Worm (Caenorhabditis elegans) whole organism, early embryonic: ENCODE results near the gene srx-108.

Source experiments
- B0310.2 ChIP-seq: sonication (generic microtip); optimal IDR thresholded peaks from 2 replicates; lab custom pipeline; 2016; ENCODE audit warnings: mild to moderate bottlenecking, missing genetic modification characterization, missing compliant biosample characterization
- F13C5.2 ChIP-seq: sonication (generic microtip); optimal IDR thresholded peaks from 2 replicates; lab custom pipeline; 2017; ENCODE audit warnings: mild to moderate bottlenecking, missing genetic modification characterization, inconsistent platforms, missing compliant biosample characterization
- aly-1 ChIP-seq: sonication (generic microtip); optimal IDR thresholded peaks from 2 replicates; lab custom pipeline; 2016; ENCODE audit warnings: missing genetic modification characterization, missing compliant biosample characterization
- ama-1 ChIP-seq: fragments of 150-350 bp; optimal IDR thresholded peaks from 2 replicates; lab custom pipeline; 2014
- ceh-13 ChIP-seq: fragments of 200-800 bp; sonication (Bioruptor generic); optimal IDR thresholded peaks from 2 replicates; lab custom pipeline; 2018; ENCODE audit warnings: mild to moderate bottlenecking, missing genetic modification characterization, missing compliant biosample characterization
- ceh-36 ChIP-seq: sonication (generic microtip); optimal IDR thresholded peaks from 2 replicates; lab custom pipeline; 2016; ENCODE audit warnings: missing genetic modification characterization, inconsistent platforms, missing compliant biosample characterization
- ets-7 ChIP-seq: sonication (generic microtip); optimal IDR thresholded peaks from 2 replicates; lab custom pipeline; 2016; ENCODE audit warnings: missing genotype, missing genetic modification characterization, missing compliant biosample characterization
- flt-1 ChIP-seq: fragments of 200-800 bp; sonication (Bioruptor generic); IDR thresholded peaks from 2 replicates; pipeline ENCODE4 v1.3.6; 2022; ENCODE audit warnings: missing genetic modification characterization, missing compliant biosample characterization
- hmbx-1 ChIP-seq: sonication (generic microtip); optimal IDR thresholded peaks from 2 replicates; lab custom pipeline; 2016; ENCODE audit warnings: mild to moderate bottlenecking, missing genetic modification characterization, missing compliant biosample characterization
- hmg-4 ChIP-seq: fragments of 200-800 bp; sonication (Bioruptor generic); optimal IDR thresholded peaks from 2 replicates; lab custom pipeline; 2018; ENCODE audit warnings: mild to moderate bottlenecking, missing genetic modification characterization, missing compliant biosample characterization
- hnd-1 ChIP-seq: sonication (generic microtip); optimal IDR thresholded peaks from 2 replicates; lab custom pipeline; 2016; ENCODE audit warnings: missing genetic modification characterization, missing compliant biosample characterization
- pes-1 ChIP-seq: fragments of 200-800 bp; sonication (Bioruptor generic); IDR thresholded peaks from 2 replicates; pipeline ENCODE4 v1.3.6; 2022; ENCODE audit warnings: missing genetic modification reagents, missing genetic modification characterization, missing compliant biosample characterization
- scrt-1 ChIP-seq: fragments of 200-800 bp; sonication (Bioruptor generic); IDR thresholded peaks from 2 replicates; pipeline ENCODE4 v1.3.6; 2022; ENCODE audit warnings: missing genetic modification characterization, missing compliant biosample characterization
- sea-1 ChIP-seq: fragments of 200-800 bp; sonication (Bioruptor generic); conservative IDR thresholded peaks from 2 replicates; pipeline ENCODE4 v1.3.6; 2022; ENCODE audit warnings: missing genetic modification characterization, missing compliant biosample characterization
- tbx-11 ChIP-seq: fragments of 200-800 bp; sonication (Bioruptor generic); IDR thresholded peaks from 2 replicates; pipeline ENCODE4 v1.3.6; 2022; ENCODE audit warnings: missing genetic modification characterization, missing compliant biosample characterization
- tbx-37 ChIP-seq: fragments of 200-800 bp; sonication (Bioruptor generic); conservative IDR thresholded peaks from 2 replicates; pipeline ENCODE4 v1.3.6; 2022; ENCODE audit warnings: missing genetic modification reagents, missing genetic modification characterization, missing compliant biosample characterization
- tra-4 ChIP-seq: sonication (generic microtip); optimal IDR thresholded peaks from 2 replicates; lab custom pipeline; 2017; ENCODE audit warnings: missing genetic modification characterization, missing compliant biosample characterization

The srx-108 gene

DNA sequence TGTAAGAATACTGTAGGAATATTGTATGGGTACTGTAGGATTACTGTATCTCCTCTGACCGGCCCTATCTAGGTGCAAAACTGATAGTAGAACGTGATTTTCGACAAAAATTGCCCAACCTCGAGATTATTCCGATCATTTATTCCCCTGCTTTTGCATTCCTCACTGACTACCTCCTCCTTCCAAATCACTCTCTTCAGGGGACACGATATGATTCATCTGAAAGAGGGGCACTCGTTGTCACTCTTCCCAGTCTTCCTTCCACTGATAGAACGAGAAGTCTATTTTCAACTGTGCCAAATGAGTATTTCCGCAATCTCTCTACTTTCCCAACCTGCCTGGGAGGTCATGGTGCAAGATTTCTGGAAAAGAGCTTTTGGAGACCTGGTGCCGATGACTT lies 34.2 kb downstream of the srx-108 start, which contains the start of gene F12E12.2:
Gene F12E12.2, plus strand, starts transcription at position 301 of the 400 bp plus-strand sequence.
- TF ChIP-seq tbx-37 (GFP tag; lab: Robert Waterston, UW) (no peak), flt-1 (GFP tag; lab: Robert Waterston, UW) (no peak), pes-1 (no peak), ama-1 (lab: Kevin White, UChicago) (no peak), sea-1 (GFP tag; lab: Robert Waterston, UW) (no peak), ceh-13 (GFP tag; lab: Kevin White, UChicago) (no peak)

DNA sequence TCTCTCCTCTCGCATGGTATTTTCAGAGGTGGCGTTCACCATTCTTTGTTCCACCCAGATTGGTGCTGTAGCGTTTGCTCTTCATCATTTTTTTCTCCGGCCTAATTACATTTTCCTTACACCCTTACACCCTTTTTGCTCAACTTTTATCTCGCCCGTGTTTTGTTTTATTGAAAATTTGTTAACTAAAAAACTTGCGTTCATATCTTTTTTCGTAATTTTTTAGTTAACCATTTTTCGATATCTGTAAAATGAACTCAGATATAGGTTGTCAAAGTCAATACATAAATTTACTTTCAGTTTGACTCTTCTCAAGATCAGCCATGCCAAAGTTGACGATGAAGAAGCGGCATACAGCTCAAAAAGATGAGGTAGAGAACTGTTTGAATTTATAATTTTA lies 36.2 kb downstream of the srx-108 start, which contains the start of gene F12E12.1:
Gene F12E12.1, plus strand, starts transcription at position 301 of the 400 bp plus-strand sequence.
- TF ChIP-seq B0310.2 (no peak), ceh-13 (GFP tag; lab: Kevin White, UChicago) (no peak), tra-4 (tag; lab: Kevin White, UChicago) (no peak), aly-1 (tag; lab: Kevin White, UChicago) (no peak), flt-1 (GFP tag; lab: Robert Waterston, UW) (no peak), tbx-37 (GFP tag; lab: Robert Waterston, UW) (no peak), hmbx-1 (tag; lab: Kevin White, UChicago) (no peak), tbx-11 (GFP tag; lab: Robert Waterston, UW) (no peak), scrt-1 (GFP tag; lab: Robert Waterston, UW) (no peak), sea-1 (GFP tag; lab: Robert Waterston, UW) (no peak), hnd-1 (tag; lab: Kevin White, UChicago) (no peak)

DNA sequence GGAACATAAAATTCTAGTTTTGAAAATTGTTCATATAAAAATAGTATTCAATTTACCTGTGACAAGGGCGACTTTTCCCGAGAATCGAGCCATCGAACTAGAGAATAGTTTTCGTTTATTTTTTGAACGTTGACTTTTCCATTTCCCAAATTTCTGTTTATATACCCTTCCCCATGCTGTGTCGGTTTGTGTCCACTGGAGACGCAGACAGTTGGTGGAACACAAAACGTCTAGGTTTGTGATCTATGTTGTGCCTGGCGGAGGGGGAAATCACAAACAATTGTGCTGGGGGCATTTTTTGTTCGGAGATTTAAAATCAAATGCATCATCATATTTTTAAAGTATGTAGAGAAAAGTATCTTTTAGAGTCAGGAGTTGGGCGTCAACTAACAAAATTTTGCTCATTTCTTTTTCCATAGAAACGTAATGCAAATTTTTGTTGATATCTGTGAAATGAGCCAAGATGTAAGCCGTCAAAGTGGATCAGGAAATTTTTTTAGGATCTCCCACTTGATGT lies 38.3 kb downstream of the srx-108 start, which contains the start of gene nta-1:
Gene nta-1, minus strand, starts transcription at position 131 of the 517 bp plus-strand sequence.
- no peak for TF ChIP-seq hmbx-1 (tag; lab: Kevin White, UChicago)
- TF ChIP-seq B0310.2, result no peak
- no peak for TF ChIP-seq ama-1 (lab: Kevin White, UChicago)
- TF ChIP-seq tra-4 (tag; lab: Kevin White, UChicago), result no peak
- TF ChIP-seq hmg-4 (GFP tag; lab: Kevin White, UChicago), result no peak
- no peak for TF ChIP-seq tbx-37 (GFP tag; lab: Robert Waterston, UW)

DNA sequence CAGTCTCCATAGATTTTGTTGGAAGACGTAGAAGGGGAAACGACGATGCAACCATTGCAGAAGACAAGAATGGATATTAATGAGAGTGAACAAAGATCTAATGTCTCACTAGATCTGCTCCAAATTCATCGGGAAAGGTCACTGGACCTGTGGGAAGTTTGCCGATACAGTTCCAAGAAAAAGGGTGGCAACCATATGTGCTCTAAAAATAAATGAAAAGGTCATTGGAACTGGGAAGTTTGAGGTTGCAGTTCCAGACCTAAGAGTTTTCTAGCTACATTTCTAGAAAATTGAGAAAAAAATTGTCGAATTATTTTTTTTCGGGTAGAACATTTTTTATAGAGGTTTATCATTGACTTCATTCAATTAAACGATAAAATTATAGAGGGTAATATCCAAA lies 42.0 kb downstream of the srx-108 start, which contains the start of gene fbxb-92:
Gene fbxb-92, minus strand, starts transcription at position 101 of the 400 bp plus-strand sequence.
- TF ChIP-seq pes-1 (no peak), hnd-1 (tag; lab: Kevin White, UChicago) (no peak), F13C5.2 (no peak), B0310.2 (no peak)

DNA sequence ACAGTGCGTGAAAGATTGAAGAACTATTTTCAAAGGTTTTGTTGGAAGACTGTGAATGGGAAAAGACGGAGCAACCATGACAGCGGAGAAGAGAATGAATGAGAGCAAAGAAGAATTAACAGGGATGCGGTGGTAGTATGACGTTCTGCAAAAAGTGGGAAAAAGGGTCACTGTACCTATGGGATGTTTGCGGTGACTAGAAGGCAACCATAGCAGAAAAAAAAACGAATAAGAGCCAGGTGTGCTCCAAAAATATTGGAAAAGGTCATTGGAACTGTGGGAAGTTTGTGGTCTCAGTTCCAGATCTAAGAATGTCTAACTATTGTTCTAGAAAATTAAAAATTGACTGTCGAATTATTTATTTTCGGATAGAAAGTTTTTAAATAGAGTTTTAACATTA lies 43.3 kb downstream of the srx-108 start, which contains the start of gene fbxb-90:
Gene fbxb-90, minus strand, starts transcription at position 101 of the 400 bp plus-strand sequence.
- TF ChIP-seq hmbx-1 (tag; lab: Kevin White, UChicago), result no peak
- no peak for TF ChIP-seq pes-1
- no peak for TF ChIP-seq sea-1 (GFP tag; lab: Robert Waterston, UW)
- no peak for TF ChIP-seq ceh-36 (tag; lab: Kevin White, UChicago)
- no peak for TF ChIP-seq ets-7 (tag; lab: Kevin White, UChicago)
- no peak for TF ChIP-seq tra-4 (tag; lab: Kevin White, UChicago)
- TF ChIP-seq ama-1 (lab: Kevin White, UChicago), result no peak
- no peak for TF ChIP-seq scrt-1 (GFP tag; lab: Robert Waterston, UW)

DNA sequence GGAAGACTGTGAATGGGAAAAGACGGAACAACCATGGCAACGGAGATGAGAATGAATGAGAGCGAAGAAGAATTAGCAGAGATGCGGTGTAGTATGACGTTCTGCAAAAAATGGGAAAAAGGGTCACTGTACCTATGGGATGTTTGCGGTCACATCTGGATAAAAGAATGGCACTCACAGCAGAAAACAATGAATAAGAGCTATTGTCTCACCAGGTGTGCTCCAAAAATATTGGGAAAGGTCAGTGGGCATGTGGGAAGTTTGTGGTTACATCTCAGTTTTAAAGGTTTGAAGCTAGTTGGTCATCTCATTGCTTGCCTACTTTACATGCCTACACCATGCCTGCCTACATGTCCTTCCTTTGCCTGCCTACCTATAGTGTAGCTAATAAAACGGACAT lies 45.3 kb downstream of the srx-108 start, which contains the start of gene fbxb-91:
Gene fbxb-91, minus strand, starts transcription at position 101 of the 400 bp plus-strand sequence.
- TF ChIP-seq ets-7 (tag; lab: Kevin White, UChicago) (no peak), hmbx-1 (tag; lab: Kevin White, UChicago) (no peak), hmg-4 (GFP tag; lab: Kevin White, UChicago) (no peak), ceh-13 (GFP tag; lab: Kevin White, UChicago) (no peak), tbx-37 (GFP tag; lab: Robert Waterston, UW) (no peak), tra-4 (tag; lab: Kevin White, UChicago) (no peak), pes-1 (no peak), ceh-36 (tag; lab: Kevin White, UChicago) (no peak), tbx-11 (GFP tag; lab: Robert Waterston, UW) (no peak), F13C5.2 (no peak), aly-1 (tag; lab: Kevin White, UChicago) (no peak), hnd-1 (tag; lab: Kevin White, UChicago) (no peak)

DNA sequence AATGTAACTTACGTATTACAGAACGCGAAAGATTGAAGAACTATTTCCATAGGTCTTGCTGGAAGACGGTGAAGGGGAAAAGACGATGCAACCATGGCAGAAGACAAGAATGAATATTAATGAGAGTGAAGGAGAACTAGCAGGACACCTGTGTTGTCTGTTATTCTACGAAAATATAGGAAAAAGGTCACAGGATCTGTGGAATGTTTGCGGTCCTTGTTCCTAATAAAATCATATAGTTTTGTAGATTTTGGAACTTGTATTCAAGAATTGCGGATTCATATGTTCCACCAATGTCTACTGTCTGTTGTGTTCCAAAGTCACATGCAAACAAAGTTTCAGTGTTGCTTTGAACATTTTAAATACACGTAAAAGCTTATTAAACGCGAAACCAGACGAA lies 46.8 kb downstream of the srx-108 start, which contains the start of gene sdz-11:
Gene sdz-11, minus strand, starts transcription at position 101 of the 400 bp plus-strand sequence.
- no peak for TF ChIP-seq flt-1 (GFP tag; lab: Robert Waterston, UW)
- TF ChIP-seq B0310.2, result no peak
- no peak for TF ChIP-seq ama-1 (lab: Kevin White, UChicago)
- TF ChIP-seq hnd-1 (tag; lab: Kevin White, UChicago), result no peak
- TF ChIP-seq ceh-36 (tag; lab: Kevin White, UChicago), result no peak
- TF ChIP-seq hmg-4 (GFP tag; lab: Kevin White, UChicago), result no peak
- TF ChIP-seq ceh-13 (GFP tag; lab: Kevin White, UChicago), result no peak
- TF ChIP-seq scrt-1 (GFP tag; lab: Robert Waterston, UW), result no peak
- no peak for TF ChIP-seq ets-7 (tag; lab: Kevin White, UChicago)
- TF ChIP-seq sea-1 (GFP tag; lab: Robert Waterston, UW), result no peak
- TF ChIP-seq F13C5.2, result no peak
- no peak for TF ChIP-seq tbx-11 (GFP tag; lab: Robert Waterston, UW)
- TF ChIP-seq tbx-37 (GFP tag; lab: Robert Waterston, UW), result no peak

DNA sequence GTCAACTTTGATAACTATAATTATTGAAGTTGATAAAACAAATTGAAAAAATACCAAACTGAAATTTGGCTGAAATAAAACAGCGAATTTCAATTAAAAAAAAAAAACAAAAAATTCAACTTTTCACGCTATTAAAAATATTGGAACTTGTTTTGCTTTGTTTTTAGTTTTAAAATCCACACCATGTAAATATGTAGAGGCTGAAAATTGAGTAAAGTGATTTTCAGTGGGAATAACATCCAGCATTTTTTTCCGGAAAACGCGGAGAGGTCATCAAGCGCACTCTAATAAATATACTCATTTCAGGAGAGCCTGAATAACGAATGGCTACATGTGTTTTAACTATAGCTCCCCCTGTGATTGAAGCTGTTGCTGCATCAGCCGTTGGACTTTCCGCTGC lies 48.2 kb downstream of the srx-108 start, which contains the start of gene rcd-1:
Gene rcd-1, plus strand, starts transcription at position 301 of the 400 bp plus-strand sequence.
- TF ChIP-seq pes-1 (no peak), sea-1 (GFP tag; lab: Robert Waterston, UW) (no peak), F13C5.2 (no peak), tbx-11 (GFP tag; lab: Robert Waterston, UW) (no peak), flt-1 (GFP tag; lab: Robert Waterston, UW) (no peak), hmbx-1 (tag; lab: Kevin White, UChicago) (no peak), aly-1 (tag; lab: Kevin White, UChicago) (no peak), ceh-36 (tag; lab: Kevin White, UChicago) (no peak), scrt-1 (GFP tag; lab: Robert Waterston, UW) (no peak), B0310.2 (no peak), hnd-1 (tag; lab: Kevin White, UChicago) (no peak), tbx-37 (GFP tag; lab: Robert Waterston, UW) (no peak), ceh-13 (GFP tag; lab: Kevin White, UChicago) (no peak), ets-7 (tag; lab: Kevin White, UChicago) (no peak), ama-1 (lab: Kevin White, UChicago) (no peak)
